Worm (Caenorhabditis elegans): ENCODE measurements around the gene F10A3.11.

Gene F10A3.11

ce11 chrV:16132215-16132614 lies 30.3 kb upstream of the F10A3.11 start:
- TF ChIP-seq odd-2 (tag; optimal IDR thresholded peaks at IDR 0.05) (no peak), pat-9 (tag; optimal IDR thresholded peaks at IDR 0.05) (no peak), ceh-18 (tag; optimal IDR thresholded peaks at IDR 0.05) (no peak), madf-2 (tag; optimal IDR thresholded peaks at IDR 0.05) (no peak), ceh-34 (tag; optimal IDR thresholded peaks at IDR 0.05) (no peak), hlh-15 (tag; optimal IDR thresholded peaks at IDR 0.05) (no peak), nhr-11 (tag; optimal IDR thresholded peaks at IDR 0.05) (no peak), fkh-6 (tag; optimal IDR thresholded peaks at IDR 0.05) (no peak), K02D7.2 (tag; optimal IDR thresholded peaks at IDR 0.05) (no peak), ama-1 (optimal IDR thresholded peaks at IDR 0.05) (no peak), che-1 (tag; optimal IDR thresholded peaks at IDR 0.05) (no peak), sox-4 (tag; optimal IDR thresholded peaks at IDR 0.05) (no peak), Y22D7AL.16 (tag; optimal IDR thresholded peaks at IDR 0.05) (no peak), fax-1 (tag; optimal IDR thresholded peaks at IDR 0.05) (no peak), elt-4 (tag; optimal IDR thresholded peaks at IDR 0.05) (no peak), pax-1 (tag; optimal IDR thresholded peaks at IDR 0.05) (no peak), tbx-7 (tag; optimal IDR thresholded peaks at IDR 0.05) (no peak)

DNA sequence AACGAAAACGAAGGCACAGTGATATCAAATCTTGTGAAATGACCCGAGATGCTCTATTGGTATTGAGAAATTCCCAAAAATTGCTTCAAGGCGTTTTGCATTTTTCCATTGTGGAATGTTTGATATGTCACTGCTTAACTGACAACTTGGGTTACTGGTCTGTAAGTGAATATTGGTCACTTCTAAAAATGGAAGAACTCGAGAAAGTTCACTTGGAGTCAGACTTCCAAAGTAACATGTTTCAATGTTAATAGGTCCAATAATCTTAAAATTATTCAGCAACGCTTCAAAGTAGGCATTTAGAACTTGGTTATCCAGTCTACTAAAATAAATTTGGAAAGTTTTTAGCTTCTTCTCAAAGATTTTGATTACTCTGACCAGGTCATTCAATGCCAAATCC lies 29.8 kb upstream of the F10A3.11 start, which contains the start of gene fbxa-144:
Gene fbxa-144, minus strand, starts transcription at position 101 of the 400 bp plus-strand sequence.
- no peak for TF ChIP-seq C08G9.2 (tag; optimal IDR thresholded peaks at IDR 0.05)
- TF ChIP-seq ceh-18 (tag; optimal IDR thresholded peaks at IDR 0.05), result no peak
- TF ChIP-seq hlh-30 (tag; optimal IDR thresholded peaks at IDR 0.05; ENCODE audit: insufficient read depth), result no peak
- no peak for TF ChIP-seq ceh-9 (tag; optimal IDR thresholded peaks at IDR 0.05)
- no peak for TF ChIP-seq npax-4 (tag; optimal IDR thresholded peaks at IDR 0.05)
- TF ChIP-seq ahr-1 (tag; optimal IDR thresholded peaks at IDR 0.05), result no peak
- no peak for TF ChIP-seq nhr-11 (tag; optimal IDR thresholded peaks at IDR 0.05)
- TF ChIP-seq unc-3 (GFP tag; conservative IDR thresholded peaks at IDR 0.05), result no peak
- no peak for TF ChIP-seq unc-3 (tag; optimal IDR thresholded peaks at IDR 0.05)
- no peak for TF ChIP-seq pha-2 (tag; optimal IDR thresholded peaks at IDR 0.05)

- TF ChIP-seq pat-9 (tag; optimal IDR thresholded peaks at IDR 0.05), result no peak
These were observed 25.4 kb upstream of the F10A3.11 start, which contains the start of gene F44G3.7 for ce11 chrV:16137043-16137442. TSS of gene F44G3.7 (minus strand) at chrV:16137143.

DNA sequence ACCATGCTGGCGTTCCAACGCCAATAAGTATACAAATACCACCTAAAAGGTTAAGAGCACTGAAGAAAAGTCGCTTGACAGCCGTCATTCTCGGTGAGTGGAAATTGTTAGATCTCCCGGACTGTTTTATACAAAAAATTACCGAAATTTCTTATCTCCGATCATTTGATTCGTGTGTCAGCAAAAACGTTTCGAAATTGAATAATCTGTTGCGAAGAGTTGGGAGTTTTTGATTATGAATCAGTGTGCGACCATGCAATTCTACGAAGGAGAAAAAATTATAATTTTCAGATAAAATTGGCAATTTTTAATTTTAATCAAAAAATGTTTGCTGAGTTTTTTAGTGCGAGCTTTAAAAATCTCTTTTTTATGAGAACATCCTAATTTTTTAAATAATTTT lies 23.0 kb upstream of the F10A3.11 start, which contains the start of gene clc-11:
Gene clc-11, minus strand, starts transcription at position 101 of the 400 bp plus-strand sequence.
- TF ChIP-seq ama-1 (optimal IDR thresholded peaks at IDR 0.05) (no peak), ceh-2 (tag; optimal IDR thresholded peaks at IDR 0.05) (no peak), F13H6.1 (tag; optimal IDR thresholded peaks at IDR 0.05) (no peak), ceh-19 (GFP tag; optimal IDR thresholded peaks at IDR 0.05) (no peak), unc-3 (GFP tag; conservative IDR thresholded peaks at IDR 0.05) (no peak), unc-3 (tag; optimal IDR thresholded peaks at IDR 0.05) (no peak), pqm-1 (tag; optimal IDR thresholded peaks at IDR 0.05) (no peak), syd-9 (tag; optimal IDR thresholded peaks at IDR 0.05) (no peak), unc-86 (tag; optimal IDR thresholded peaks at IDR 0.05) (no peak), unc-55 (GFP tag; optimal IDR thresholded peaks at IDR 0.05) (no peak), lin-11 (tag; optimal IDR thresholded peaks at IDR 0.05) (no peak), dve-1 (tag; optimal IDR thresholded peaks at IDR 0.05) (no peak)

ce11 chrV:16141071-16141470 lies 21.4 kb upstream of the F10A3.11 start, which contains the start of gene clc-32:
TSS of gene clc-32 (minus strand) at chrV:16141171.
- TF ChIP-seq pha-2 (tag; optimal IDR thresholded peaks at IDR 0.05) (no peak), unc-86 (tag; optimal IDR thresholded peaks at IDR 0.05) (no peak), ceh-45 (GFP tag; IDR thresholded peaks at IDR 0.05) (no peak), nhr-232 (tag; optimal IDR thresholded peaks at IDR 0.05) (no peak), pros-1 (tag; optimal IDR thresholded peaks at IDR 0.05) (no peak), ceh-24 (tag; optimal IDR thresholded peaks at IDR 0.05) (no peak), ceh-6 (GFP tag; optimal IDR thresholded peaks at IDR 0.05) (no peak), hlh-15 (tag; optimal IDR thresholded peaks at IDR 0.05) (no peak), K02D7.2 (tag; optimal IDR thresholded peaks at IDR 0.05) (no peak), hlh-13 (GFP tag; optimal IDR thresholded peaks at IDR 0.05) (no peak), pqm-1 (tag; optimal IDR thresholded peaks at IDR 0.05) (no peak), zip-5 (tag; optimal IDR thresholded peaks at IDR 0.05) (no peak), hlh-6 (tag; optimal IDR thresholded peaks at IDR 0.05) (no peak), elt-4 (tag; optimal IDR thresholded peaks at IDR 0.05) (no peak), hlh-8 (tag; optimal IDR thresholded peaks at IDR 0.05) (no peak), C38D4.7 (GFP tag; optimal IDR thresholded peaks at IDR 0.05) (no peak), ceh-19 (GFP tag; optimal IDR thresholded peaks at IDR 0.05) (no peak), dve-1 (tag; optimal IDR thresholded peaks at IDR 0.05) (no peak)
